Worm (Caenorhabditis elegans) whole organism, L4/young adult: Measurements from ENCODE around the gene F21A3.11.

ENCODE experiments used
- W03F9.2 ChIP-seq: fragments of 150-350 bp; optimal IDR thresholded peaks from 2 replicates; lab custom pipeline; 2014; ENCODE audit warnings: missing biosample characterization, missing genetic modification characterization
- dao-5 ChIP-seq: sonication (generic microtip); optimal IDR thresholded peaks from 2 replicates; lab custom pipeline; 2016; ENCODE audit warnings: missing genotype, missing genetic modification characterization, moderate library complexity, missing compliant biosample characterization
- him-1 ChIP-seq: sonication (generic microtip); optimal IDR thresholded peaks from 2 replicates; lab custom pipeline; 2016; ENCODE audit warnings: missing genotype, missing genetic modification reagents, missing genetic modification characterization, missing compliant biosample characterization

DNA sequence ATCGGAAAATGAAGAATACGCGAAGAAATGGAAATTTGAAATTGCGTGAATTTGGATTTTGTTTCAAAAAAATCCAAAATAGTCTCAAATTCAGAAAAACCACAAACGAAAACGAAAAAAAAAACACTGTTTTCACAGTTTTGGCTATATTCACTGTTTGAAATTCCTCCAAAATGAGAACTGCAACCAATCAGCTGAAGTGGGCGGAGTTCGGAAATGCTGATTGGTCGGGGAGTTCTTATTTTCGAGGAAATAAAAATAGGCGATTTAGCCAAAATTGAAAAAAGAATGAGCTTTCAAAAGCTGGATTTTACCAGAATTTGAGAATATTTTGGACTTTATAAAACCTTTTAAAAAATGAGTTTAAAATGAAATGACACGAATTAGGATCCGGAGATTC is 11.9 kb upstream of the F21A3.11 start, which contains the start of gene glb-14:
- TF ChIP-seq dao-5 (tag; lab: Kevin White, UChicago) (no peak), W03F9.2 (tag; lab: Kevin White, UChicago) (no peak), him-1 (no peak)
